Fruit fly (Drosophila melanogaster) Kc167 (cell line): ENCODE measurements around the gene opa.

ENCODE experiments used
- Sin3A ChIP-seq: fragments of >200 bp; optimal IDR thresholded peaks from 2 replicates; lab custom pipeline; 2018; ENCODE audit warnings: missing external identifiers
- psq ChIP-seq: fragments of >200 bp; optimal IDR thresholded peaks from 2 replicates; lab custom pipeline; 2017; ENCODE audit warnings: missing external identifiers
- ttk ChIP-seq: sonication (Bioruptor generic); optimal IDR thresholded peaks from 2 replicates; lab custom pipeline; 2017; ENCODE audit warnings: missing external identifiers

dm6 chr3R:4821098-4821605 is 31.5 kb upstream of the opa start, which contains the start of gene CG14657:
- no peak for TF ChIP-seq ttk (lab: Kevin White, UChicago)
- no peak for TF ChIP-seq psq
- TF ChIP-seq Sin3A (lab: Kevin White, UChicago) = no peak
